Worm (Caenorhabditis elegans): ENCODE measurements around the gene clec-9.

The clec-9 gene

ce11 chrV:16725955-16726354 lies 19.5 kb upstream of the clec-9 start (continued):
- TF ChIP-seq pha-4 (GFP tag; IDR thresholded peaks at IDR 0.05) (no peak; the same call in 1 of the 2 replicates), pha-4 (tag; optimal IDR thresholded peaks at IDR 0.05) (peak; percentile 51), unc-62 (GFP tag; optimal IDR thresholded peaks at IDR 0.05 in 1 of 2) (peak in 1 of 2 experiments; percentile 2), unc-62 (tag; optimal IDR thresholded peaks at IDR 0.05) (no peak), nhr-10 (tag; optimal IDR thresholded peaks at IDR 0.05) (no peak), ceh-82 (tag; optimal IDR thresholded peaks at IDR 0.05) (no peak), lin-15B (tag; optimal IDR thresholded peaks at IDR 0.05) (no peak), ZK337.2 (GFP tag; IDR thresholded peaks at IDR 0.05) (no peak), tag-97 (GFP tag; IDR thresholded peaks at IDR 0.05) (no peak), aly-2 (tag; optimal IDR thresholded peaks at IDR 0.05) (no peak), hmg-1.1 (GFP tag; IDR thresholded peaks at IDR 0.05) (no peak), ztf-7 (tag; optimal IDR thresholded peaks at IDR 0.05) (peak; percentile 80)

- TF ChIP-seq nhr-102 (tag; optimal IDR thresholded peaks at IDR 0.05): no peak
- peak; percentile 22; the same call in 1 of the 2 replicates for TF ChIP-seq dmd-6 (GFP tag; IDR thresholded peaks at IDR 0.05)
- no peak for TF ChIP-seq pha-4 (GFP tag; IDR thresholded peaks at IDR 0.05)
- peak; percentile 81 for TF ChIP-seq pha-4 (tag; optimal IDR thresholded peaks at IDR 0.05)
- TF ChIP-seq nhr-48 (tag; optimal IDR thresholded peaks at IDR 0.05): peak; percentile 7
- no peak for TF ChIP-seq spr-3 (GFP tag; optimal IDR thresholded peaks at IDR 0.05)
Observed at ce11 chrV:16724574-16724973, 18.1 kb upstream of the clec-9 start.

ce11 chrV:16723744-16724143 lies 17.3 kb upstream of the clec-9 start, which contains the start of gene nhr-112:
Gene nhr-112 (minus strand): TSS chrV:16723844.
- TF ChIP-seq ceh-20 (GFP tag; IDR thresholded peaks at IDR 0.05) (no peak), unc-62 (GFP tag; optimal IDR thresholded peaks at IDR 0.05 in 1 of 2) (peak in 1 of 2 experiments; percentile 90), unc-62 (tag; optimal IDR thresholded peaks at IDR 0.05) (no peak)

ce11 chrV:16716574-16716973 lies 10.1 kb upstream of the clec-9 start, which contains the start of gene srh-137:
Gene srh-137 (minus strand): TSS chrV:16716674.
- no peak for TF ChIP-seq zip-11 (GFP tag; IDR thresholded peaks at IDR 0.05)
- no peak for TF ChIP-seq spr-1 (tag; optimal IDR thresholded peaks at IDR 0.05)
- no peak for TF ChIP-seq T26A8.4 (GFP tag; IDR thresholded peaks at IDR 0.05)
- TF ChIP-seq fos-1 (tag; optimal IDR thresholded peaks at IDR 0.05): no peak
- no peak for TF ChIP-seq saeg-2 (GFP tag; IDR thresholded peaks at IDR 0.05)
- no peak for TF ChIP-seq R02D3.7 (tag; optimal IDR thresholded peaks at IDR 0.05)
- TF ChIP-seq nhr-48 (tag; optimal IDR thresholded peaks at IDR 0.05): no peak
- TF ChIP-seq madf-9 (GFP tag; conservative IDR thresholded peaks at IDR 0.05): no peak
- no peak for TF ChIP-seq nhr-6 (tag; optimal IDR thresholded peaks at IDR 0.05)
- TF ChIP-seq zip-2 (tag; optimal IDR thresholded peaks at IDR 0.05): no peak
- TF ChIP-seq mdl-1 (tag; optimal IDR thresholded peaks at IDR 0.05): no peak
- TF ChIP-seq Y5F2A.4 (GFP tag; optimal IDR thresholded peaks at IDR 0.05): no peak
- no peak for TF ChIP-seq ceh-62 (tag; optimal IDR thresholded peaks at IDR 0.05)
- TF ChIP-seq daf-16 (GFP tag; optimal IDR thresholded peaks at IDR 0.05): no peak
- TF ChIP-seq daf-16 (tag; optimal IDR thresholded peaks at IDR 0.05): no peak
- no peak for TF ChIP-seq mes-2 (tag; optimal IDR thresholded peaks at IDR 0.05; ENCODE audit: poor library complexity, severe bottlenecking)
- TF ChIP-seq F37D6.2 (tag; optimal IDR thresholded peaks at IDR 0.05): no peak
- no peak for TF ChIP-seq lin-38 (GFP tag; IDR thresholded peaks at IDR 0.05)
- no peak for TF ChIP-seq nhr-42 (GFP tag; IDR thresholded peaks at IDR 0.05)

ce11 chrV:16713797-16714196 lies 7.3 kb upstream of the clec-9 start:
- TF ChIP-seq F37D6.2 (tag; optimal IDR thresholded peaks at IDR 0.05): no peak
- peak; percentile 22 for TF ChIP-seq aha-1 (tag)
- peak in 1 of 2 experiments; percentile 93 for TF ChIP-seq unc-62 (GFP tag; optimal IDR thresholded peaks at IDR 0.05 in 1 of 2)
- TF ChIP-seq unc-62 (tag; optimal IDR thresholded peaks at IDR 0.05): no peak
